Worm (Caenorhabditis elegans): Measurements from ENCODE around the gene F41G3.18.

- no peak for TF ChIP-seq dao-5 (tag; optimal IDR thresholded peaks at IDR 0.05)
- TF ChIP-seq him-1 (tag; optimal IDR thresholded peaks at IDR 0.05) = no peak
Observed at ce11 chrII:6764734-6765133, 3.4 kb upstream of the F41G3.18 start, which contains the start of gene nlp-50.
